Fruit fly (Drosophila melanogaster): ENCODE measurements around the gene Act5C.

dm6 chrX:5920932-5921331, 20.3 kb downstream of the Act5C start:
- TF ChIP-seq psq (optimal IDR thresholded peaks at IDR 0.05) (no peak), insv (optimal IDR thresholded peaks at IDR 0.05) (no peak), h (optimal IDR thresholded peaks at IDR 0.05) (no peak), Sin3A (optimal IDR thresholded peaks at IDR 0.05) (no peak), Myc (optimal IDR thresholded peaks at IDR 0.05) (no peak)

Data from Kc167 (cell line).